Fruit fly (Drosophila melanogaster): ENCODE data around the gene CG9626.

The CG9626 gene

DNA sequence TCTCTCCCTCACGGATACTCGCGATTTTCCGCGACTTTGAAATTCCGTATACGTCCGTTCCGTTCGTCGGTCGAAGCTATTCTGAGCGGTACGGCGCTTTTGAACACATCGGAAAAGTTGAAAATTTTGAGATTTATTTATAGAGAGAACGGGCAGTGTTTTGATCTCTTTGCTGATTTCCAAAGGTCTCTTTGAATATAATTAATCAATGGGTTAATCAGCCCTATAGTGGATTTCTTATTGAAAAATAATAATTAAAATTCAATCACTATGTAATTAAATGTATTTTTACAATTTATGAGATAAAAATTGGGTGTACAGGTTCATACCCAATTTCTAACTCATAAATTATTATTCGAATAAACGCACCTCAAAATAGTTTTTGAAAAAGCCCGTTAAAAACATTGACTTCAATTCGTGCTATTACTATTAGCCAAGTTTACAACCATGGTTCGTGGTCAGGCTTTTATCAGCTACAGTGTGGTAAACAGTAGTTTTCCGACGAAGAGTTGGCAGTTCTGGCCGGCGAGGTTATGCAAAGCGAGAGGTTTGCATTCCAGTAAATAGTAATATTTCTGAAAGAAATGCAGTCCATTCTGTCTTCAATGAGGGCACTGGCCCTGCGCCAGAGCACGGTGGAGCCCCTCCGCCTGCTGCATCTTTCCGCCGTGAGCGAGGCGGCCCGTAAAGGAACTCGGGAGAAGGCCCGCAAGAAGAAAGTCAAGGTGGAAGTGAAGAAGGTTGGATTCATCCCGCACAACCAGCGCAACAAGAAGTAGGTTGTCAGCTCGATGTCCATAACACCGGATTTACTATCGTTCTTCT, at the start of gene CG9626, which contains the start of gene mRpL1:
CG9626 (minus strand) TSS at position 51 of the 825 bp plus-strand sequence.
mRpL1 (plus strand) TSS at position 513 of the 825 bp plus-strand sequence.
- TF ChIP-seq CG4496 (GFP tag; IDR thresholded peaks at IDR 0.05) (peak; percentile 53; the same call in 2 of the 3 replicates), D1 (tag; optimal IDR thresholded peaks at IDR 0.05) (no peak)

DNA sequence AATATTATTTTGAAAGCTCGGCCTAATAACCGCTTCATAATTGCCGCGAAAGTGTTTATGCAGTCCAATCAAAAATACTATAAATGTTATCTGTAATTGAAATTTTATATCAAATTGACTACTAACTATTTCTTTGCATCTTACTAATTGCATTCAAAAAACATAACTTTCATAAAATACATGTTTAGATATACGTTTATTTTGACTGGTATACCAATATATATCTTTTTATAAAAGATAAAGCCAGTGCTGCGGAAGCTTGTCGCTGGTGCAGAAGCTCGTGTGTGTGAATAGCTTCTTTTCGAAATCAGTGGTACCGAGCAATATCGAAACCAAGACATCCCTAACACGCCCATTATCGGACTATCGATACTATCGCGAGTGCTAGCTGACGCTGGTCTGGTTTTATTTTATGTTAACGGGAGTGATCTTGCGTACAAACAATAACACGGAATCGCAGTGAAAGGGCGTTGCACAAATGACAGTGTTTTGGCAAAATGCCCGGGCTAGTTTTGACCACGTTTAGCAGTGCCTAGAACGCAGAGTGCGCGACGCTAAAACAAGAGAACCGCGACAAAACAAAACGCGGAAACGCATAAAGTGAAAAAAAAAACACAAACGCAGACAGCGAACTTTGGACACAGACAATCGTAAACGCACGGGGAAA, 48.8 kb upstream of the CG9626 start, which contains the start of gene Atg13:
Atg13 (plus strand) TSS at position 367 of the 667 bp plus-strand sequence.
- TF ChIP-seq CG14655 (GFP tag; optimal IDR thresholded peaks at IDR 0.05) (no peak), CG15710 (tag; optimal IDR thresholded peaks at IDR 0.05) (peak; percentile 42), CG32121 (GFP tag; IDR thresholded peaks at IDR 0.05) (peak; percentile 79), CG17806 (tag; optimal IDR thresholded peaks at IDR 0.05) (peak; percentile 45), rn (GFP tag; IDR thresholded peaks at IDR 0.05) (no peak), Snoo (tag; optimal IDR thresholded peaks at IDR 0.05) (peak; percentile 50), gl (tag; optimal IDR thresholded peaks at IDR 0.05) (peak; percentile 94), Ets98B (GFP tag; IDR thresholded peaks at IDR 0.05) (peak; percentile 71), Pif1B (GFP tag; optimal IDR thresholded peaks at IDR 0.05) (no peak), CG9948 (tag; optimal IDR thresholded peaks at IDR 0.05) (peak; percentile 2), CG13204 (GFP tag; optimal IDR thresholded peaks at IDR 0.05) (no peak), fd96Ca (GFP tag; IDR thresholded peaks at IDR 0.05) (peak; percentile 66; the same call in 2 of the 3 replicates), CG34367 (tag; optimal IDR thresholded peaks at IDR 0.05) (peak; percentile 71), Pif1A (GFP tag; optimal IDR thresholded peaks at IDR 0.05) (no peak), EcR (GFP tag; optimal IDR thresholded peaks at IDR 0.05) (peak; percentile 30), CG4496 (GFP tag; IDR thresholded peaks at IDR 0.05) (peak; percentile 84), CG12605 (GFP tag; IDR thresholded peaks at IDR 0.05) (peak; percentile 87), D1 (tag; optimal IDR thresholded peaks at IDR 0.05) (no peak), CG8301 (tag; optimal IDR thresholded peaks at IDR 0.05) (peak; percentile 83), CG10348 (GFP tag; IDR thresholded peaks at IDR 0.05) (no peak), CG8159 (tag; optimal IDR thresholded peaks at IDR 0.05) (peak; percentile 63)

DNA sequence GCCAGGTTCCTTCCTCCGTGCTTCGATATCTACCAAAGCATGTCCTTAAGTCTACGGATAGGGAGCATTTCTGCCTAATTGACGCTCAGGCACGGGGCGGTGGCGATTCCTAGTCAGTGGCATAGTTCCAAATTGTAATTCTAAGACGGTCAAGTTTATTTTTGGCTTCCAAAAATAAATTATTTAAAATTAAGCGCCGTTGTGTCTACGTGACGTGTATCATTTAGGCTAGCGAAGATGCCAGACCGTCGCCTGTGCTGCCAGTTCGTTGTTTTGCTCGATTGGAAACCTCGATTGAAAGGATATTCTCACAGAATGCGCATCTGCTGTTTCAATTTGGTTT, 48.3 kb upstream of the CG9626 start:
- TF ChIP-seq Pif1B (GFP tag; optimal IDR thresholded peaks at IDR 0.05): no peak
- no peak for TF ChIP-seq gl (tag; optimal IDR thresholded peaks at IDR 0.05)
- TF ChIP-seq Pif1A (GFP tag; optimal IDR thresholded peaks at IDR 0.05): no peak
- no peak for TF ChIP-seq D1 (tag; optimal IDR thresholded peaks at IDR 0.05)
- TF ChIP-seq CG15710 (tag; optimal IDR thresholded peaks at IDR 0.05): no peak
- no peak for TF ChIP-seq Snoo (tag; optimal IDR thresholded peaks at IDR 0.05)
- no peak for TF ChIP-seq CG14655 (GFP tag; optimal IDR thresholded peaks at IDR 0.05)
- TF ChIP-seq EcR (GFP tag; optimal IDR thresholded peaks at IDR 0.05): no peak
- no peak for TF ChIP-seq CG12605 (GFP tag; IDR thresholded peaks at IDR 0.05)
- no peak for TF ChIP-seq CG8301 (tag; optimal IDR thresholded peaks at IDR 0.05)
- no peak for TF ChIP-seq CG8159 (tag; optimal IDR thresholded peaks at IDR 0.05)
- no peak for TF ChIP-seq CG34367 (tag; optimal IDR thresholded peaks at IDR 0.05)
- no peak for TF ChIP-seq Ets98B (GFP tag; IDR thresholded peaks at IDR 0.05)
- no peak for TF ChIP-seq CG17806 (tag; optimal IDR thresholded peaks at IDR 0.05)
- no peak for TF ChIP-seq CG13204 (GFP tag; optimal IDR thresholded peaks at IDR 0.05)
- no peak for TF ChIP-seq CG4496 (GFP tag; IDR thresholded peaks at IDR 0.05)

DNA sequence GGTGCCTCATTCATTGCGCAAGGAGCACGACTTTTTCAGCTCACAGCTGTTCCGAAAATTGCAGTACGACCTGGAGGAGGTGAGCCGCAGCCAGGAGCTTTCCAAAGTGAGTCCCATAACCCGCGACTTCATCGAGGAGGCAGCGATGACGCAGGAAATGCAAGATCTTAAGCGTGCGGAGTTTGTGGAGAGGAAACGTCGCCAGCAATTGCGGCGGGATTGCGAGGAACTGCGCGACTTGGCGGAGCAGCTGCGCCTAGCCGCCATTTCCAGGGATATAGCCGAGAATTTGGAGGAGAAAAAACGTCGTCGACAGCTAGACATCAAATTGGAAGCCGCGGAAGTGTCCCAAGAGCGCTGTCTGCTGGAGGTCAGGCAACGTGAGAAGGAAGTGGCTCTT, 47.1 kb upstream of the CG9626 start:
- TF ChIP-seq CG9948 (tag; optimal IDR thresholded peaks at IDR 0.05) (no peak), EcR (GFP tag; optimal IDR thresholded peaks at IDR 0.05) (no peak), Pif1B (GFP tag; optimal IDR thresholded peaks at IDR 0.05) (no peak), fd96Ca (GFP tag; IDR thresholded peaks at IDR 0.05) (no peak), CG8301 (tag; optimal IDR thresholded peaks at IDR 0.05) (no peak), gl (tag; optimal IDR thresholded peaks at IDR 0.05) (no peak), CG34367 (tag; optimal IDR thresholded peaks at IDR 0.05) (no peak), CG14655 (GFP tag; optimal IDR thresholded peaks at IDR 0.05) (no peak)

DNA sequence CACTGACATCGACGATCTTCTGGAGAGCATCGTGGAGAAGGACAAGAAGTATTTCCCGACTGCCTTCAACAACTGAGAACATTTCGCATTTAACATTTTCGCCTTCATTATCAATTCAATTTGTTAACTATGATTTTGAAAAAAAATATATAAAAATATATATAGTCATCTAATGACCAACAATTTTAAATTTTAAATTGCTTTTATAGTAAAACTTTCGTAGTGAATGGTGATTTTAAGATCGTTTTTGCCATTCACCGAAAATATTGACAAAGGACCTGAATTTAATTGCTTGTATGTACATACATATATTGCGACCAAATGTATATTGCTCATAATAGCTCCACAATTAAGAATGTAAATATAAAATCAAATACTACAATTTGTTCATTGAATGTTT, 46.5 kb upstream of the CG9626 start, which contains the start of gene CG7352:
CG7352 (plus strand) TSS at position 301 of the 400 bp plus-strand sequence.
- no peak for TF ChIP-seq CG10348 (GFP tag; IDR thresholded peaks at IDR 0.05)
- TF ChIP-seq D1 (tag; optimal IDR thresholded peaks at IDR 0.05): no peak
- no peak for TF ChIP-seq EcR (GFP tag; optimal IDR thresholded peaks at IDR 0.05)
- TF ChIP-seq CG15710 (tag; optimal IDR thresholded peaks at IDR 0.05): no peak
- no peak for TF ChIP-seq CG14655 (GFP tag; optimal IDR thresholded peaks at IDR 0.05)
- TF ChIP-seq rn (GFP tag; IDR thresholded peaks at IDR 0.05): no peak
- no peak for TF ChIP-seq CG4496 (GFP tag; IDR thresholded peaks at IDR 0.05)
- TF ChIP-seq Pif1A (GFP tag; optimal IDR thresholded peaks at IDR 0.05): no peak
- no peak for TF ChIP-seq gl (tag; optimal IDR thresholded peaks at IDR 0.05)
- TF ChIP-seq CG13204 (GFP tag; optimal IDR thresholded peaks at IDR 0.05): no peak
- no peak for TF ChIP-seq CG32121 (GFP tag; IDR thresholded peaks at IDR 0.05)
- TF ChIP-seq CG8159 (tag; optimal IDR thresholded peaks at IDR 0.05): no peak
- TF ChIP-seq Ets98B (GFP tag; IDR thresholded peaks at IDR 0.05): no peak
- no peak for TF ChIP-seq Pif1B (GFP tag; optimal IDR thresholded peaks at IDR 0.05)
- no peak for TF ChIP-seq CG12605 (GFP tag; IDR thresholded peaks at IDR 0.05)
- TF ChIP-seq CG8301 (tag; optimal IDR thresholded peaks at IDR 0.05): no peak
- no peak for TF ChIP-seq fd96Ca (GFP tag; IDR thresholded peaks at IDR 0.05)

All from whole organism, pupa.